Fruit fly (Drosophila melanogaster) whole organism: Measurements from ENCODE around the gene CG13615.

Experiments used
- CG8478 ChIP-seq: fragments of >200 bp; optimal IDR thresholded peaks from 2 replicates; lab custom pipeline; 2018; ENCODE audit warnings: inconsistent platforms
- Dll ChIP-seq: fragments of >200 bp; optimal IDR thresholded peaks from 2 replicates; lab custom pipeline; 2017
- EcR ChIP-seq, 2 experiments: fragments of >200 bp; optimal IDR thresholded peaks; 2 replicates each; lab custom pipeline; 2017; ENCODE audit warnings: missing biosample characterization in 2 of 2, missing genetic modification characterization in 2 of 2, missing genetic modification reagents in 2 of 2
- pan ChIP-seq: fragments of >200 bp; optimal IDR thresholded peaks from 2 replicates; lab custom pipeline; 2017
- psq ChIP-seq: fragments of >200 bp; optimal IDR thresholded peaks from 2 replicates; lab custom pipeline; 2017

dm6 chr3R:24368064-24368463 is 22.3 kb upstream of the CG13615 start, which contains the start of the genes CG42812 and CG33341:
- no peak for TF ChIP-seq pan
- no peak for TF ChIP-seq psq (lab: Kevin White, UChicago)
- no peak for TF ChIP-seq EcR (GFP tag; optimal IDR thresholded peaks at IDR 0.05; lab: Kevin White, UChicago)
- TF ChIP-seq CG8478: no peak
- TF ChIP-seq Dll (lab: Kevin White, UChicago): no peak
